Fruit fly (Drosophila melanogaster): ENCODE data around the gene B52.

The B52 gene

DNA sequence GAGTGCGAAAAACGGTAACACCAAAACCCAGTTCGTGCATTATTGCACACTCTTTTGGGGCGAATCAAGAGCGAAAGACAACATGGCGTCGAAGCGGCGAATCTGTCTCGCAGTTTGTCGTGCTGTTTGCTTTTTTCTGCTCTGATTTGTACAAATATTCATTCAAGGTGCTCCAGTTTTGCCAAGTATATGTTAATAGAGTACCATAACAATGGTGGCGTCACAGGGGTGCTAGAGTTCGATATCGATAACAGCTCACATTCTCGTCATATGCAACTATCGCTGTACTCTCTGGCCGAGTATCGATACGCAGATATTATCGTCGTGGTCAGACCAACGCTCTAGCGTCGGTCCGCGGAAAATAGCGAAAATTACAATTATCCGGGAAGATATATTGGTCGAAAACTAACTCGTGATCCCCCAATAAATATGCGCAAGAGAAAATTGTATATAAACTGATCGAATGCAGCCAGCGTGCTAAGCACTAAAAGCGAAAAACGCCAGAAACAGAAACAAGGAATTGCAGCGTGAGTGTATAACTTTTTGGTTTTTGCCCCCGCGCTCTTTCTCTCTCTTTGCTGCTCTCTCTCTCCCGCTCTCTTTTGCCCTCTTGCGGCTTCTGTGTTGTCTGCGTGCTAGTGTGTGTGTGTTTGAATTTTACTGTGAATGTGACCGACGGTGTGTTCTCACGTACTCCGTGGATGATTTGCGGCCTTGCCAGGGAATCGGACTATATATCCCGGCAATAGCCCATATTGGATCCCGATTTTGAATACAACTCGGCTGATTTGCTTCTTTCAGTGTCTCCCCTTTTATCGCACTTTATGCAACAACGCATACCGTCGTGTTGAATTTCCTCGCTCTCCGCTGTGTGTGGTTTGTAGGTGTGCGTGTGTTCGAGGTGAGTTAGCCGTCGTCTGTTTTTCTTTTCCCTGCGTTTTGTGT, 22.8 kb downstream of the B52 start, which contains the start of gene flfl (continued):
- no peak for TF ChIP-seq caup (GFP tag; optimal IDR thresholded peaks at IDR 0.05; ENCODE audit: severe bottlenecking)
- no peak for TF ChIP-seq Xbp1 (GFP tag; optimal IDR thresholded peaks at IDR 0.05)
- TF ChIP-seq CG18262 (tag; optimal IDR thresholded peaks at IDR 0.05): no peak
- TF ChIP-seq Lpt (GFP tag; optimal IDR thresholded peaks at IDR 0.05): no peak
- peak; percentile 15 for TF ChIP-seq CG12391 (tag; optimal IDR thresholded peaks at IDR 0.05)
- TF ChIP-seq CG9437 (GFP tag; optimal IDR thresholded peaks at IDR 0.05): peak; percentile 64
- TF ChIP-seq knrl (GFP tag; IDR thresholded peaks at IDR 0.05; ENCODE audit: partially characterized antibody): no peak

DNA sequence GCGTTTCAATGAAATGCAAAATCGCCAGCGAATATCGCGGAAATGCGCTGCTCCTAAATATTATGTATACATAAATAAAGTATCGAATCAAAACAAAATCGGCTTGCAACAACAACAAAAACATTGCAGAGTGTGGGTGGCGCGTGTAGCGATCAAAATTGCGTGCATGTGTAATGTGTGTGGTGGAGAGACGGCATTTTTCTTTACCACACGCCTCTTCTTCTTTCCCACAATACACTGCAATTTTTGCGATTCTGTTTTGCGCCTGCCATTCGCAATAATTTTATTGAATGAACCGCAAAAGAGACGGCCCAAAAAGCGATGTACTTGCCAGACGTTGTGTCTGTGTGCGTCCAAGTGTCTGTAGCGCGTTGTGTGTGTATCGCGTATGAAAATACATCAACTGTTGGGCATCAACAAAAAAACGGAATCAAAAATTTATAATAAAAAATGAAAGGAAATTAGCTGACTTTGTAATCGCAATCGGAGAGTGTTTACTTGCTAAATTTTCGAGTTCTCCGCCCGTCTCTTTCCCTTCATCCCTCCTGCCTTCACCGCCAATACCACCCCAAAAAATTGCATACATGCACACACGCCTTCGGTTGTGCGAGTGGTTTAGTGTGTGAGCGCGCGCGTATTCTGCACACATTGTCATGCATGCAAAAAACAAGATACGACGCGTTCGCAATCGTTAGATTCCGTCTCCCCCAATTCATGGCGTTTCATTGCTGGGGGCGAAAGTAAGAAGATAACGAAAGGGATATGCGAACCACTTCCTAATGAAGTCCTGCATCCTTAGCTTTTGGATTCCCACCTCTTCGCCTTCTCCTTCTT, 23.7 kb downstream of the B52 start:
- peak; percentile 17 for TF ChIP-seq corto (GFP tag; optimal IDR thresholded peaks at IDR 0.05)
- TF ChIP-seq CG11247 (GFP tag; IDR thresholded peaks at IDR 0.05): no peak
- peak; percentile 92 for TF ChIP-seq nerfin-1 (tag; optimal IDR thresholded peaks at IDR 0.05)
- TF ChIP-seq CG17385 (GFP tag; optimal IDR thresholded peaks at IDR 0.05): peak; percentile 89
- TF ChIP-seq dmrt11E (tag; optimal IDR thresholded peaks at IDR 0.05): no peak
- peak; percentile 34 for TF ChIP-seq sens (GFP tag)
- peak; percentile 73 for TF ChIP-seq cg (GFP tag; optimal IDR thresholded peaks at IDR 0.05)
- peak; percentile 87 for TF ChIP-seq psq (GFP tag; optimal IDR thresholded peaks at IDR 0.05)
- peak; percentile 93 for TF ChIP-seq CG15479 (GFP tag; optimal IDR thresholded peaks at IDR 0.05)
- TF ChIP-seq HHEX (GFP tag; optimal IDR thresholded peaks at IDR 0.05): no peak
- peak in 1 of 2 experiments; percentile 57 for TF ChIP-seq Eip74EF (GFP tag; optimal IDR thresholded peaks at IDR 0.05)
- TF ChIP-seq CG34376 (GFP tag; optimal IDR thresholded peaks at IDR 0.05): peak; percentile 13
- TF ChIP-seq sc (optimal IDR thresholded peaks at IDR 0.05): no peak
- no peak for TF ChIP-seq sc (GFP tag; optimal IDR thresholded peaks at IDR 0.05)
- no peak for TF ChIP-seq Hr39 (optimal IDR thresholded peaks at IDR 0.05)
- TF ChIP-seq Med (GFP tag): peak; percentile 54
- TF ChIP-seq zf30C (GFP tag; optimal IDR thresholded peaks at IDR 0.05): peak; percentile 81
- TF ChIP-seq sug (tag; optimal IDR thresholded peaks at IDR 0.05): peak; percentile 27
- no peak for TF ChIP-seq Aef1 (GFP tag; IDR thresholded peaks at IDR 0.05)
- no peak for TF ChIP-seq CG31365 (tag; optimal IDR thresholded peaks at IDR 0.05)
- peak; percentile 52 for TF ChIP-seq p53 (GFP tag; optimal IDR thresholded peaks at IDR 0.05)
- TF ChIP-seq insv (GFP tag; optimal IDR thresholded peaks at IDR 0.05): no peak
- no peak for TF ChIP-seq ERR (GFP tag; optimal IDR thresholded peaks at IDR 0.05)

DNA sequence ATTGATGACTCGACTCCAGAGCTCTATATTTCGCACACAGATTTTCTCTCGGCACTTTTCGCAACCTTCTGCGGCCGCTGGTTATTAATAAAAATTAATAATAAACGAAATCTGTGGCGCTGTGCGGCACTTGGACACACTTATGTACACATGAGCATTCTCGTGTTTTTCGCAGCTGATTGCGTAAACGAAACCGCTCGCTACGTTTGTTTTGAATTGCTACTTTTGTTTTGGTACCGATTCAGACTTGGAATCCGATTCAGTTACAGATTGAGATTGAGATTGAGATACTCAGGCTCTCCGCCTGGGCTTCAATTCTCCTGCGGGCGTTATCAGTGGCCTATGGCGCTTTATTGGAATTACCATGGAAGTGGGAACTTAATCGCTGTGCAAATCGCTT, 24.9 kb downstream of the B52 start:
- TF ChIP-seq chinmo (GFP tag; IDR thresholded peaks at IDR 0.05; ENCODE audit: partially characterized antibody) (0 out of 4 replicates have a peak, but pooled peaks have one; percentile 35), Hand (GFP tag; optimal IDR thresholded peaks at IDR 0.05) (no peak), CG2199 (GFP tag; IDR thresholded peaks at IDR 0.05) (0 out of 3 replicates have a peak, but pooled peaks have one; percentile 14), Pdp1 (GFP tag; optimal IDR thresholded peaks at IDR 0.05) (peak in 1 of 2 experiments; percentile 97), cwo (GFP tag; optimal IDR thresholded peaks at IDR 0.05) (peak; percentile 43), Hr51 (GFP tag; optimal IDR thresholded peaks at IDR 0.05) (no peak)
